Fruit fly (Drosophila melanogaster) whole organism, prepupa: ENCODE data around the gene Gr63a.

Experiments used
- CG11294 ChIP-seq: fragments of 200-800 bp; sonication (Bioruptor generic); IDR thresholded peaks from 2 replicates; pipeline ENCODE4 v1.3.6; 2022; ENCODE audit warnings: missing biosample characterization, missing genetic modification characterization
- CG15336 ChIP-seq: fragments of 200-800 bp; sonication (Bioruptor generic); IDR thresholded peaks from 2 replicates; pipeline ENCODE4 v1.3.6; 2022; ENCODE audit warnings: missing biosample characterization, missing genetic modification characterization
- CG1621 ChIP-seq: fragments of 200-800 bp; sonication (Bioruptor generic); optimal IDR thresholded peaks from 3 replicates; lab custom pipeline; 2018; ENCODE audit warnings: missing biosample characterization, mild to moderate bottlenecking, missing genetic modification characterization
- CG16779 ChIP-seq: fragments of 200-800 bp; sonication (Bioruptor generic); optimal IDR thresholded peaks from 3 replicates; lab custom pipeline; 2017; ENCODE audit warnings: missing biosample characterization, mild to moderate bottlenecking, missing genetic modification characterization
- CG31627 ChIP-seq: fragments of 200-800 bp; sonication (Bioruptor generic); optimal IDR thresholded peaks from 3 replicates; lab custom pipeline; 2016; ENCODE audit warnings: missing biosample characterization, missing genetic modification characterization
- CG32006 ChIP-seq: fragments of 200-800 bp; sonication (Bioruptor generic); optimal IDR thresholded peaks from 3 replicates; lab custom pipeline; 2017; ENCODE audit warnings: missing biosample characterization, mild to moderate bottlenecking, missing genetic modification characterization
- CG34406 ChIP-seq: fragments of 200-800 bp; sonication (Bioruptor generic); optimal IDR thresholded peaks from 3 replicates; lab custom pipeline; 2016; ENCODE audit warnings: missing biosample characterization, missing genetic modification characterization
- CG3919 ChIP-seq: fragments of 200-800 bp; sonication (Bioruptor generic); optimal IDR thresholded peaks from 3 replicates; lab custom pipeline; 2016; ENCODE audit warnings: missing biosample characterization, missing genetic modification characterization
- CG4318 ChIP-seq: fragments of 200-800 bp; sonication (Bioruptor generic); optimal IDR thresholded peaks from 3 replicates; lab custom pipeline; 2017; ENCODE audit warnings: missing biosample characterization, mild to moderate bottlenecking, missing genetic modification characterization
- CG6276 ChIP-seq: fragments of 200-800 bp; sonication (Bioruptor generic); optimal IDR thresholded peaks from 2 replicates; lab custom pipeline; 2017; ENCODE audit warnings: missing biosample characterization, mild to moderate bottlenecking, missing genetic modification characterization
- CG6808 ChIP-seq: fragments of 200-800 bp; sonication (Bioruptor generic); optimal IDR thresholded peaks from 3 replicates; lab custom pipeline; 2017; ENCODE audit warnings: missing biosample characterization, missing genetic modification characterization, mild to moderate bottlenecking, moderate library complexity, missing genetic modification reagents
- CG6854 ChIP-seq: fragments of 200-800 bp; sonication (Bioruptor generic); optimal IDR thresholded peaks from 2 replicates; lab custom pipeline; 2017; ENCODE audit warnings: missing biosample characterization, mild to moderate bottlenecking, missing genetic modification characterization
- CG8119 ChIP-seq: fragments of 200-800 bp; sonication (Bioruptor generic); IDR thresholded peaks from 3 replicates; pipeline ENCODE4 v1.3.6; 2022; ENCODE audit warnings: missing biosample characterization, missing genetic modification characterization
- CG8319 ChIP-seq: fragments of 200-800 bp; sonication (Bioruptor generic); optimal IDR thresholded peaks from 3 replicates; lab custom pipeline; 2016; ENCODE audit warnings: missing biosample characterization, missing genetic modification characterization
- CG8632 ChIP-seq: fragments of 200-800 bp; sonication (Bioruptor generic); optimal IDR thresholded peaks from 3 replicates; lab custom pipeline; 2016; ENCODE audit warnings: missing biosample characterization, missing genetic modification characterization
- Eip78C ChIP-seq: fragments of 200-800 bp; sonication (Bioruptor generic); peaks from one replicate; lab custom pipeline; 2016; ENCODE audit warnings: missing biosample characterization, missing genetic modification characterization
- Ets96B ChIP-seq: fragments of 200-800 bp; optimal IDR thresholded peaks from 2 replicates; lab custom pipeline; 2019; ENCODE audit warnings: missing biosample characterization, mild to moderate bottlenecking, missing genetic modification characterization, moderate library complexity
- Gug ChIP-seq: fragments of 200-800 bp; sonication (Bioruptor generic); IDR thresholded peaks from 2 replicates; pipeline ENCODE4 v1.3.6; 2022; ENCODE audit warnings: missing biosample characterization, missing genetic modification characterization
- Hr39 ChIP-seq: fragments of 200-800 bp; sonication (Bioruptor generic); optimal IDR thresholded peaks from 2 replicates; lab custom pipeline; 2016; ENCODE audit warnings: missing biosample characterization, missing genetic modification characterization
- Hr4 ChIP-seq: fragments of 200-800 bp; sonication (Bioruptor generic); optimal IDR thresholded peaks from 3 replicates; lab custom pipeline; 2016; ENCODE audit warnings: missing biosample characterization, missing genetic modification characterization
- Lpt ChIP-seq: fragments of 200-800 bp; sonication (Bioruptor generic); optimal IDR thresholded peaks from 3 replicates; lab custom pipeline; 2016; ENCODE audit warnings: missing biosample characterization, missing genetic modification characterization
- Met ChIP-seq: fragments of 200-800 bp; sonication (Bioruptor generic); optimal IDR thresholded peaks from 3 replicates; lab custom pipeline; 2016; ENCODE audit warnings: missing biosample characterization, missing genetic modification characterization
- Sox102F ChIP-seq: fragments of 200-800 bp; sonication (Bioruptor generic); optimal IDR thresholded peaks from 2 replicates; lab custom pipeline; 2016; ENCODE audit warnings: missing biosample characterization, mild to moderate bottlenecking, missing genetic modification characterization
- Sox14 ChIP-seq: fragments of 200-800 bp; sonication (Bioruptor generic); optimal IDR thresholded peaks from 3 replicates; lab custom pipeline; 2016; ENCODE audit warnings: missing biosample characterization, missing genetic modification characterization
- Sox15 ChIP-seq: fragments of 200-800 bp; sonication (Bioruptor generic); optimal IDR thresholded peaks from 3 replicates; lab custom pipeline; 2016; ENCODE audit warnings: missing biosample characterization, missing genetic modification characterization
- achi ChIP-seq: fragments of 200-800 bp; sonication (Bioruptor generic); optimal IDR thresholded peaks from 3 replicates; lab custom pipeline; 2016; ENCODE audit warnings: missing biosample characterization, missing genetic modification characterization
- dac ChIP-seq: fragments of 200-800 bp; sonication (Bioruptor generic); optimal IDR thresholded peaks from 2 replicates; lab custom pipeline; 2017; ENCODE audit warnings: missing biosample characterization, mild to moderate bottlenecking, missing genetic modification characterization
- dsx ChIP-seq: fragments of 200-800 bp; optimal IDR thresholded peaks from 3 replicates; lab custom pipeline; 2019; ENCODE audit warnings: missing biosample characterization, mild to moderate bottlenecking, missing genetic modification characterization, moderate library complexity; ENCODE audit not compliant: poor library complexity, severe bottlenecking
- eg ChIP-seq: fragments of 200-800 bp; sonication (Bioruptor generic); IDR thresholded peaks from 3 replicates; pipeline ENCODE4 v1.3.6; 2022; ENCODE audit warnings: missing biosample characterization, missing genetic modification characterization
- esn ChIP-seq: fragments of 200-800 bp; sonication (Bioruptor generic); optimal IDR thresholded peaks from 2 replicates; lab custom pipeline; 2016; ENCODE audit warnings: missing biosample characterization, mild to moderate bottlenecking, missing genetic modification characterization, moderate library complexity
- fd85E ChIP-seq: fragments of 200-800 bp; sonication (Bioruptor generic); optimal IDR thresholded peaks from 3 replicates; lab custom pipeline; 2016; ENCODE audit warnings: missing biosample characterization, missing genetic modification characterization
- fkh ChIP-seq: fragments of 200-800 bp; sonication (Bioruptor generic); optimal IDR thresholded peaks from 3 replicates; lab custom pipeline; 2017; ENCODE audit warnings: missing biosample characterization, mild to moderate bottlenecking, missing genetic modification characterization, moderate library complexity
- lz ChIP-seq: fragments of 200-800 bp; sonication (Bioruptor generic); optimal IDR thresholded peaks from 3 replicates; lab custom pipeline; 2016; ENCODE audit warnings: missing biosample characterization, missing genetic modification characterization
- net ChIP-seq: fragments of 200-800 bp; sonication (Bioruptor generic); optimal IDR thresholded peaks from 3 replicates; lab custom pipeline; 2016; ENCODE audit warnings: missing biosample characterization, missing genetic modification characterization
- pdm3 ChIP-seq: fragments of 200-800 bp; sonication (Bioruptor generic); optimal IDR thresholded peaks from 3 replicates; lab custom pipeline; 2016; ENCODE audit warnings: missing biosample characterization, missing genetic modification characterization
- salr ChIP-seq, 2 experiments: fragments of 200-800 bp; sonication (Bioruptor generic); optimal IDR thresholded peaks; 3 replicates each; lab custom pipeline; 2016 to 2018; ENCODE audit warnings: missing biosample characterization in 2 of 2, missing genetic modification characterization in 2 of 2, mild to moderate bottlenecking in 1 of 2
- spab ChIP-seq: fragments of 200-800 bp; sonication (Bioruptor generic); optimal IDR thresholded peaks from 2 replicates; lab custom pipeline; 2017; ENCODE audit warnings: missing biosample characterization, mild to moderate bottlenecking, missing genetic modification characterization, missing genetic modification reagents
- ss ChIP-seq, 2 experiments: fragments of 200-800 bp; sonication (Bioruptor generic); optimal IDR thresholded peaks; 2 replicates in 1 of 2; 3 replicates in 1 of 2; lab custom pipeline; 2017 to 2018; ENCODE audit warnings: mild to moderate bottlenecking in 2 of 2, missing biosample characterization in 2 of 2, missing genetic modification characterization in 2 of 2, moderate library complexity in 1 of 2
- topi ChIP-seq: fragments of 200-800 bp; sonication (Bioruptor generic); optimal IDR thresholded peaks from 3 replicates; lab custom pipeline; 2016; ENCODE audit warnings: missing biosample characterization, missing genetic modification characterization
- vri ChIP-seq: fragments of 200-800 bp; sonication (Bioruptor generic); optimal IDR thresholded peaks from 3 replicates; lab custom pipeline; 2016; ENCODE audit warnings: missing biosample characterization, mild to moderate bottlenecking, missing genetic modification characterization

Gene Gr63a

dm6 chr3L:3902491-3903198 is 6.2 kb upstream of the Gr63a start, which contains the start of gene Ubi-p63E (continued):
- peak; percentile 62 for TF ChIP-seq Sox102F (GFP tag; lab: Kevin White, UChicago)
- TF ChIP-seq dsx (GFP tag; lab: Kevin White, UChicago) = no peak
- TF ChIP-seq Hr4 (GFP tag; lab: Kevin White, UChicago) = peak; percentile 60
- no peak for TF ChIP-seq CG15336 (GFP tag; lab: Robert Waterston, UW)
- peak; percentile 11 for TF ChIP-seq fd85E (GFP tag; lab: Kevin White, UChicago)
- no peak for TF ChIP-seq CG8119 (GFP tag; lab: Robert Waterston, UW)
- no peak for TF ChIP-seq CG11294 (GFP tag; lab: Robert Waterston, UW)
- peak; percentile 49 for TF ChIP-seq CG8632
- peak; percentile 66 for TF ChIP-seq Met (GFP tag; lab: Kevin White, UChicago)
- TF ChIP-seq topi (GFP tag; lab: Kevin White, UChicago) = peak; percentile 57
- peak; percentile 77 for TF ChIP-seq lz (GFP tag; lab: Kevin White, UChicago)
- TF ChIP-seq CG34406 (GFP tag; lab: Kevin White, UChicago) = peak; percentile 47
- TF ChIP-seq CG8319 (GFP tag; lab: Kevin White, UChicago) = peak; percentile 30

dm6 chr3L:3901865-3902490 is 5.6 kb upstream of the Gr63a start:
- TF ChIP-seq esn (no peak), achi (GFP tag; lab: Kevin White, UChicago) (no peak), ss (GFP tag; optimal IDR thresholded peaks at IDR 0.05; lab: Kevin White, UChicago) (peak; percentile 42 to 62), CG31627 (no peak), topi (GFP tag; lab: Kevin White, UChicago) (no peak), CG6808 (GFP tag; lab: Kevin White, UChicago) (peak; percentile 60), CG6276 (GFP tag; lab: Kevin White, UChicago) (peak; percentile 51), fkh (GFP tag; lab: Kevin White, UChicago) (peak; percentile 49), dsx (GFP tag; lab: Kevin White, UChicago) (peak; percentile 69), CG1621 (tag; lab: Kevin White, UChicago) (no peak), Met (GFP tag; lab: Kevin White, UChicago) (no peak), Sox14 (GFP tag; lab: Kevin White, UChicago) (peak; percentile 86), Gug (no peak), Sox15 (GFP tag; lab: Kevin White, UChicago) (no peak), spab (GFP tag; lab: Kevin White, UChicago) (peak; percentile 7), CG34406 (GFP tag; lab: Kevin White, UChicago) (no peak), Eip78C (GFP tag; lab: Kevin White, UChicago) (peak; percentile 44), CG8319 (GFP tag; lab: Kevin White, UChicago) (no peak), Ets96B (no peak), vri (GFP tag; lab: Kevin White, UChicago) (peak; percentile 5)
- TF ChIP-seq, all 60 proteins: peak for 9

dm6 chr3L:3898978-3899377 is 2.6 kb upstream of the Gr63a start, which contains the start of gene Ccz1:
TSS of gene Ccz1 (minus strand) at chr3L:3899156.
- TF ChIP-seq esn (peak; percentile 57), CG6276 (GFP tag; lab: Kevin White, UChicago) (no peak), Ets96B (no peak), vri (GFP tag; lab: Kevin White, UChicago) (peak; percentile 20), net (GFP tag; lab: Kevin White, UChicago) (no peak), Sox15 (GFP tag; lab: Kevin White, UChicago) (no peak), fd85E (GFP tag; lab: Kevin White, UChicago) (no peak), CG11294 (GFP tag; lab: Robert Waterston, UW) (no peak), CG3919 (GFP tag; lab: Kevin White, UChicago) (no peak), eg (no peak), Hr39 (GFP tag; lab: Kevin White, UChicago) (peak; percentile 16), CG15336 (GFP tag; lab: Robert Waterston, UW) (no peak), CG16779 (no peak), Met (GFP tag; lab: Kevin White, UChicago) (peak; percentile 27), CG32006 (GFP tag; lab: Kevin White, UChicago) (no peak), lz (GFP tag; lab: Kevin White, UChicago) (peak; percentile 32), ss (GFP tag; optimal IDR thresholded peaks at IDR 0.05; lab: Kevin White, UChicago) (no peak), pdm3 (GFP tag; lab: Kevin White, UChicago) (peak; percentile 46), CG4318 (GFP tag; lab: Kevin White, UChicago) (no peak), CG8632 (no peak), CG1621 (tag; lab: Kevin White, UChicago) (no peak), Eip78C (GFP tag; lab: Kevin White, UChicago) (peak; percentile 74), CG31627 (peak; percentile 44), Lpt (GFP tag; lab: Kevin White, UChicago) (no peak), Sox102F (GFP tag; lab: Kevin White, UChicago) (no peak), CG6808 (GFP tag; lab: Kevin White, UChicago) (no peak), dac (GFP tag; lab: Kevin White, UChicago) (no peak), CG6854 (GFP tag; lab: Kevin White, UChicago) (no peak), CG8119 (GFP tag; lab: Robert Waterston, UW) (no peak), dsx (GFP tag; lab: Kevin White, UChicago) (no peak), topi (GFP tag; lab: Kevin White, UChicago) (no peak), salr (GFP tag; optimal IDR thresholded peaks at IDR 0.05; lab: Kevin White, UChicago) (no peak), spab (GFP tag; lab: Kevin White, UChicago) (no peak)
